Fruit fly (Drosophila melanogaster): ENCODE data around the gene rdgB.

rdgB gene

DNA sequence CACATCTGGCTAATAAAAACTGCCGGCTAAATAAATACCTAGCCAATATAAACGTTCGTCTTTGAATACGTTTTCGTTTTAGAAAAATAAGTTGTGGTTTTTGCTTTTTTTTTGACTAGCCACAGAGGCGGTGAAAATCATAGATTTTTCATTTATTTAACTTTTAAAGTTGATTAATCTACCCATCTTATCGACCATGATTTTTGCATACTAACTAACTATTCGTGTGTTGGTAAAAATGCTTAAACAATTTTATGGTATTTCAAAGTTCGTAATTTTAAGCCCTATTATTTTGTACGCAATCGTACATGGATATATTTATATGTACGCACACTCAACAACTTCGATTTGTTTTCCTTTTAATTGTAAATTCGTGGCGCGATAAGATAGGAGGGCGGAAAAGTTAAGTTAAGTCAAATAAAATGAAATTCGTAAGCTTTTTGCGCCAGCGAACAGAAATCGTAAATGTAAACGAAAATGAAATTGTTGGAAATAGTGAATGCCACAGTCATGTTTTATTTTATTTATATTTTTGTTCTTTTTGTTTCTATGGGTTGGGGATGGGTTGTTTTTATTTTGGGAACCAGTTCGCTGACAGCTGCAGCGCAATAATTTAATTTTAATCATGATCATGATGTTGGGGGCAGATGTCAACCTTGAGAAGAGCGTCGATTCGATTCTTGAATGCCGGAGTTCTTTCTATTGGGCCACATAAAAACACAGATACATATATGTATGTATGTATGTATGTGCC, 55.0 kb downstream of the rdgB start (continued):
- TF ChIP-seq esg (GFP tag; conservative IDR thresholded peaks at IDR 0.05), result 0 out of 2 replicates have a peak, but pooled peaks have one; percentile 32
- no peak for TF ChIP-seq zfh1 (GFP tag; IDR thresholded peaks at IDR 0.05)
- TF ChIP-seq cato (GFP tag; optimal IDR thresholded peaks at IDR 0.05; ENCODE audit: borderline replicate concordance), result no peak
- TF ChIP-seq pfk (GFP tag; optimal IDR thresholded peaks at IDR 0.05), result no peak
- no peak for TF ChIP-seq slp2 (GFP tag; optimal IDR thresholded peaks at IDR 0.05)
- TF ChIP-seq mirr (GFP tag; optimal IDR thresholded peaks at IDR 0.05), result no peak
- TF ChIP-seq MTF-1 (GFP tag; optimal IDR thresholded peaks at IDR 0.05; ENCODE audit: borderline replicate concordance), result no peak
- TF ChIP-seq disco-r (GFP tag; optimal IDR thresholded peaks at IDR 0.05), result no peak
- TF ChIP-seq corto (GFP tag; optimal IDR thresholded peaks at IDR 0.05), result no peak
- TF ChIP-seq sr (GFP tag; IDR thresholded peaks at IDR 0.05), result no peak
- peak; percentile 51 for TF ChIP-seq CG7556 (GFP tag; optimal IDR thresholded peaks at IDR 0.05)
- TF ChIP-seq nmo (GFP tag; optimal IDR thresholded peaks at IDR 0.05), result peak; percentile 10
- peak; percentile 46 for TF ChIP-seq CG17359 (tag; optimal IDR thresholded peaks at IDR 0.05)
- no peak for TF ChIP-seq ac (GFP tag; optimal IDR thresholded peaks at IDR 0.05)
- no peak for TF ChIP-seq CG6254 (GFP tag; optimal IDR thresholded peaks at IDR 0.05)
- TF ChIP-seq CkIIα-i1 (GFP tag; IDR thresholded peaks at IDR 0.05), result no peak
- TF ChIP-seq CG12071 (GFP tag; optimal IDR thresholded peaks at IDR 0.05), result peak; percentile 27
- 0 out of 2 replicates have a peak, but pooled peaks have one; percentile 7 for TF ChIP-seq CG31224 (GFP tag; IDR thresholded peaks at IDR 0.05)
- peak; percentile 21 for TF ChIP-seq odd (GFP tag; optimal IDR thresholded peaks at IDR 0.05)
- no peak for TF ChIP-seq CG42726 (GFP tag; IDR thresholded peaks at IDR 0.05; ENCODE audit: partially characterized antibody)
- TF ChIP-seq Atf6 (GFP tag; IDR thresholded peaks at IDR 0.05), result peak; percentile 76
- TF ChIP-seq CG4404 (GFP tag; IDR thresholded peaks at IDR 0.05), result no peak
- no peak for TF ChIP-seq CG6854 (GFP tag; optimal IDR thresholded peaks at IDR 0.05)
- no peak for TF ChIP-seq croc (GFP tag; conservative IDR thresholded peaks at IDR 0.05)
- no peak for TF ChIP-seq oc (tag; optimal IDR thresholded peaks at IDR 0.05)
- TF ChIP-seq CG2199 (GFP tag; IDR thresholded peaks at IDR 0.05), result no peak
- no peak for TF ChIP-seq Chrac-16 (GFP tag; optimal IDR thresholded peaks at IDR 0.05)
- no peak for TF ChIP-seq jumu (GFP tag; optimal IDR thresholded peaks at IDR 0.05)
- no peak for TF ChIP-seq CG1832 (GFP tag; optimal IDR thresholded peaks at IDR 0.05)
- no peak for TF ChIP-seq Dbx (GFP tag; IDR thresholded peaks at IDR 0.05)
- no peak for TF ChIP-seq CG1233 (GFP tag; optimal IDR thresholded peaks at IDR 0.05)
- no peak for TF ChIP-seq BEAF-32 (GFP tag; optimal IDR thresholded peaks at IDR 0.05)
- no peak for TF ChIP-seq Optix (GFP tag; IDR thresholded peaks at IDR 0.05)
- peak; percentile 75 for TF ChIP-seq CG18599 (GFP tag; optimal IDR thresholded peaks at IDR 0.05)
- no peak for TF ChIP-seq Sry-β (GFP tag; optimal IDR thresholded peaks at IDR 0.05)
- no peak for TF ChIP-seq Sry-δ (GFP tag; optimal IDR thresholded peaks at IDR 0.05)
- peak; percentile 30 for TF ChIP-seq CG12391 (tag; optimal IDR thresholded peaks at IDR 0.05)
- no peak for TF ChIP-seq CG10979 (tag; optimal IDR thresholded peaks at IDR 0.05)
- TF ChIP-seq grn (GFP tag; optimal IDR thresholded peaks at IDR 0.05), result no peak
- peak; percentile 5 for TF ChIP-seq Dip3 (GFP tag; optimal IDR thresholded peaks at IDR 0.05)
- TF ChIP-seq Hr51 (GFP tag; optimal IDR thresholded peaks at IDR 0.05), result peak in 1 of 2 experiments; percentile 69
- TF ChIP-seq dmrt99B (tag; optimal IDR thresholded peaks at IDR 0.05), result peak; percentile 59
- TF ChIP-seq CG6813 (GFP tag; optimal IDR thresholded peaks at IDR 0.05), result no peak
- no peak for TF ChIP-seq CG30020 (tag; optimal IDR thresholded peaks at IDR 0.05)
- TF ChIP-seq Bgb (GFP tag; IDR thresholded peaks at IDR 0.05; ENCODE audit: partially characterized antibody), result no peak
- TF ChIP-seq CG10267 (tag; optimal IDR thresholded peaks at IDR 0.05), result peak; percentile 11
- TF ChIP-seq CG33213 (GFP tag; optimal IDR thresholded peaks at IDR 0.05), result no peak
- no peak for TF ChIP-seq aop (GFP tag; IDR thresholded peaks at IDR 0.05)
